Fruit fly (Drosophila melanogaster) whole organism, adult: ENCODE results near the gene FeCH.

Source experiments
- CG11617 ChIP-seq: fragments of 200-800 bp; sonication (Bioruptor generic); optimal IDR thresholded peaks from 2 replicates; lab custom pipeline; 2017; ENCODE audit warnings: mild to moderate bottlenecking, missing biosample characterization, missing genetic modification reagents, missing genetic modification characterization
- CG12768 ChIP-seq: fragments of 200-800 bp; sonication (Bioruptor generic); optimal IDR thresholded peaks from 2 replicates; lab custom pipeline; 2017; ENCODE audit warnings: missing biosample characterization, missing genetic modification characterization, mild to moderate bottlenecking, moderate library complexity, missing genetic modification reagents
- CG14711 ChIP-seq: fragments of 200-800 bp; sonication (Bioruptor generic); optimal IDR thresholded peaks from 2 replicates; lab custom pipeline; 2018; ENCODE audit warnings: missing biosample characterization, mild to moderate bottlenecking, missing genetic modification characterization, moderate library complexity
- CG1620 ChIP-seq: fragments of 200-800 bp; sonication (Bioruptor generic); optimal IDR thresholded peaks from 2 replicates; lab custom pipeline; 2016; ENCODE audit warnings: missing biosample characterization, missing genetic modification characterization
- CG33017 ChIP-seq: fragments of 200-800 bp; sonication (Bioruptor generic); optimal IDR thresholded peaks from 2 replicates; lab custom pipeline; 2018; ENCODE audit warnings: missing biosample characterization, mild to moderate bottlenecking, missing genetic modification characterization, moderate library complexity
- CG5204 ChIP-seq: fragments of 200-800 bp; sonication (Bioruptor generic); optimal IDR thresholded peaks from 2 replicates; lab custom pipeline; 2016; ENCODE audit warnings: missing biosample characterization, missing genetic modification characterization
- CG7045 ChIP-seq: fragments of 200-800 bp; sonication (Bioruptor generic); optimal IDR thresholded peaks from 2 replicates; lab custom pipeline; 2017; ENCODE audit warnings: missing biosample characterization, mild to moderate bottlenecking, missing genetic modification characterization
- CG7101 ChIP-seq: fragments of 200-800 bp; sonication (Bioruptor generic); optimal IDR thresholded peaks from 2 replicates; lab custom pipeline; 2018; ENCODE audit warnings: missing biosample characterization, mild to moderate bottlenecking, missing genetic modification characterization, moderate library complexity
- Clk ChIP-seq: fragments of 200-800 bp; sonication (Bioruptor generic); optimal IDR thresholded peaks from 2 replicates; lab custom pipeline; 2017; ENCODE audit warnings: missing biosample characterization, missing genetic modification characterization
- Crg-1 ChIP-seq: fragments of 200-800 bp; sonication (Bioruptor generic); optimal IDR thresholded peaks from 2 replicates; lab custom pipeline; 2016; ENCODE audit warnings: missing biosample characterization, missing genetic modification characterization
- Hr96 ChIP-seq: fragments of 200-800 bp; sonication (Bioruptor generic); optimal IDR thresholded peaks from 2 replicates; lab custom pipeline; 2016; ENCODE audit warnings: missing biosample characterization, missing genetic modification characterization
- Mnt ChIP-seq: fragments of 200-800 bp; sonication (Bioruptor generic); optimal IDR thresholded peaks from 2 replicates; lab custom pipeline; 2016; ENCODE audit warnings: missing biosample characterization, mild to moderate bottlenecking, missing genetic modification characterization
- bab1 ChIP-seq: fragments of 200-800 bp; sonication (Bioruptor generic); optimal IDR thresholded peaks from 3 replicates; lab custom pipeline; 2019; ENCODE audit warnings: missing biosample characterization, mild to moderate bottlenecking, missing genetic modification characterization, moderate library complexity
- cic ChIP-seq: fragments of 200-800 bp; sonication (Bioruptor generic); optimal IDR thresholded peaks from 2 replicates; lab custom pipeline; 2017; ENCODE audit warnings: missing biosample characterization, mild to moderate bottlenecking, missing genetic modification characterization, moderate library complexity
- cnc ChIP-seq, 2 experiments: fragments of >200 bp; optimal IDR thresholded peaks; 2 replicates each; lab custom pipeline; 2017
- kay ChIP-seq: fragments of 200-800 bp; sonication (Bioruptor generic); peaks from one replicate; lab custom pipeline; 2016; ENCODE audit warnings: missing biosample characterization, missing genetic modification characterization, borderline replicate concordance
- ovo ChIP-seq: fragments of 200-800 bp; sonication (Bioruptor generic); optimal IDR thresholded peaks from 2 replicates; lab custom pipeline; 2016; ENCODE audit warnings: missing biosample characterization, missing genetic modification characterization
- pad ChIP-seq: fragments of 200-800 bp; sonication (Bioruptor generic); optimal IDR thresholded peaks from 3 replicates; lab custom pipeline; 2017; ENCODE audit warnings: missing biosample characterization, missing genetic modification characterization, mild to moderate bottlenecking, moderate library complexity, missing genetic modification reagents
- tj ChIP-seq: fragments of 200-800 bp; sonication (Bioruptor generic); optimal IDR thresholded peaks from 3 replicates; lab custom pipeline; 2017; ENCODE audit warnings: missing biosample characterization, mild to moderate bottlenecking, missing genetic modification characterization, moderate library complexity
- toe ChIP-seq: fragments of 200-800 bp; sonication (Bioruptor generic); optimal IDR thresholded peaks from 2 replicates; lab custom pipeline; 2016; ENCODE audit warnings: missing biosample characterization, missing genetic modification characterization

Gene FeCH

DNA sequence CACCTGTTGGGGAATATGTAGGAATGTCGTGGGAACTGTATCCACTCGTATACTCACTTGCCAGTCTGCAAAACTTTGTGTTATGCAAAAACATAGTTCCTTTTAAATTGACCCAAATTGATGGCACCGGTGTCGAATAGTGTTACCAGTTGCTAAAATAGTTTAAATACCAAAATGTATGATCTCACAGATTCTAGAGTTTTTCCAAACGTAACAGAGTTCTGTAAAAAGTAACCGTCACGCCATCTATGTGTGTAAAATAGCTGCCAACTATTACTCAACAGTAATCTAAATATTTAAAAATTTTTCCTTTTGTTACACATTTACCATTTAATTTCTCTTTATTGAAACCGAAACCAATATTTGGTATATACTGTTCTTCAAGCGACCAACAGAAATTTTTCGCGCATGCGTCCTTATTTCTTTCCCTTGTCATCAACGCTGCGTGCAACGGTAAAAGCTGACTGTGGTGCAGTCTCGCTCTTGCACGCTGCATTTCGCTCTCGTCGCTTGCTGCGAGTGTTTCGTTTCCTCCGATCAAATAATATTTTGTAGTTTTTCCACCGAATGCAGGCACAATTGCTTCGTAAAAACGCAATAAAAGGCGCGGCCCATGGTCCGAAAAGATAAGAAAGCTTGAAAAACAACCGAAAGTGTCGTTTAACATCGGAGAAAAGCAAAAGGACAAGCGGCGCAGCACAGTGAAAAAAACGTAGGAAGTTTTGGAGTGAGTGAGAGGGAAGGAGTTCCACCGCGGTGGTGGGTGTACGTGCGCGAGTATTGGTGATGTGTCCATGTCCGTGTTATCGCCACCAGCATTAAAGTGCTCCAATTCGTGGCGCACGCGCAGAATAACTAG lies at the start of gene FeCH, which contains the start of gene RhoGAP100F:
TSS of gene FeCH (minus strand) at position 180 of the 859 bp plus-strand sequence.
TSS of gene RhoGAP100F (plus strand) at position 493 of the 859 bp plus-strand sequence.
- no peak for TF ChIP-seq CG11617 (GFP tag; lab: Kevin White, UChicago)
- TF ChIP-seq Hr96 = peak; percentile 11
- TF ChIP-seq CG7045 (GFP tag; lab: Kevin White, UChicago) = no peak
- TF ChIP-seq pad = peak; percentile 4
- TF ChIP-seq CG12768 (GFP tag; lab: Kevin White, UChicago) = no peak

DNA sequence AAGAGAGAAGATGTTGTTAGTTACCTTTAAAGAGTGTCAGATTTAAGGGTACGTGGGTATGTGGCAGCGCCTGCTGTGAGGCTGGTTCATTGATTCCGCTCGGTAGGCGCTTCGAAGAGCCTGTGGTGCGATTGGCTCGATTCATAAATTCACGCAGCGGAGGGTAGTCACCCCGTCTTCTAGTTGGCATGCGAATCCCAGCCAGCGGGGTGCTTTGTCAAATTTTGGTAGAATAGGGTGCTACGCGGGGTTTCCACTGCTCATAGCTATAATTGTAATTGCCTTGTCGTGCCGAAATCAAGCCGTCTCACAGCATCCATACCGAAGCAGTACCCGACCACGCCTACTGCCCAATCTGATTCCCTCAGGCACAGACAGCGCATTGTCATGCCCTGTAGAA lies 40.1 kb upstream of the FeCH start:
- TF ChIP-seq Mnt = no peak
- no peak for TF ChIP-seq tj (GFP tag; lab: Kevin White, UChicago)
- no peak for TF ChIP-seq CG12768 (GFP tag; lab: Kevin White, UChicago)
- no peak for TF ChIP-seq cnc (optimal IDR thresholded peaks at IDR 0.05; lab: Kevin White, UChicago)
- no peak for TF ChIP-seq CG11617 (GFP tag; lab: Kevin White, UChicago)
- no peak for TF ChIP-seq CG7101 (tag; lab: Kevin White, UChicago)
- no peak for TF ChIP-seq cic (GFP tag; lab: Kevin White, UChicago)
- TF ChIP-seq bab1 = no peak
- no peak for TF ChIP-seq CG1620
- TF ChIP-seq CG14711 (tag; lab: Kevin White, UChicago) = no peak
- TF ChIP-seq kay (GFP tag; lab: Kevin White, UChicago) = no peak
- no peak for TF ChIP-seq CG33017 (tag; lab: Kevin White, UChicago)
- no peak for TF ChIP-seq CG5204 (GFP tag; lab: Kevin White, UChicago)
- no peak for TF ChIP-seq toe
- no peak for TF ChIP-seq Crg-1
- no peak for TF ChIP-seq ovo (GFP tag; lab: Kevin White, UChicago)
- no peak for TF ChIP-seq pad
- TF ChIP-seq Hr96 = no peak
- TF ChIP-seq Clk = no peak

DNA sequence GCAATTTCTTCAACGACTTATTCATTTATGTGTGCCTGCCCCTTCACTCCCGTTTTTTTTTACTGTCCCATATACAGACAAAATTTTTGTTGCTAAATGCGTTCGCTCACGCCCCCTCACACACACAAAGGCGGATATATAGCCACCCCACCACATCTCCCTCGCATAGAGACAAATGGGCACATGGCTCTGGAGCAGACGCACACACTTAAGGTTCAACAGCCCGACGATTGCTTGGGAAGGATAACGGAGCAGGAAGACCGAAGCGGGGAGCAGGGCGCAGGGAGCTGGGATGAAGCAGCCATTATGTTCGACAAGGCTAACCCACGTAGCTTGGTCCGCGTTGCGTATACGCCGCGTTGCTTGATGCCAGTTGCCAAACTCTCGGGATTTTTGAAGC lies 14.3 kb upstream of the FeCH start:
- TF ChIP-seq CG1620 (no peak), ovo (GFP tag; lab: Kevin White, UChicago) (no peak), CG12768 (GFP tag; lab: Kevin White, UChicago) (no peak), kay (GFP tag; lab: Kevin White, UChicago) (no peak), CG7101 (tag; lab: Kevin White, UChicago) (no peak), CG33017 (tag; lab: Kevin White, UChicago) (no peak), Crg-1 (no peak), CG7045 (GFP tag; lab: Kevin White, UChicago) (no peak), CG5204 (GFP tag; lab: Kevin White, UChicago) (no peak), Hr96 (no peak), Mnt (no peak)

- no peak for TF ChIP-seq CG12768 (GFP tag; lab: Kevin White, UChicago)
- TF ChIP-seq toe = no peak
- TF ChIP-seq CG33017 (tag; lab: Kevin White, UChicago) = no peak
- no peak for TF ChIP-seq bab1
- TF ChIP-seq CG7101 (tag; lab: Kevin White, UChicago) = no peak
Observed at dm6 chr3R:31825571-31826068, 13.5 kb upstream of the FeCH start.

- TF ChIP-seq bab1 (no peak), CG12768 (GFP tag; lab: Kevin White, UChicago) (no peak), ovo (GFP tag; lab: Kevin White, UChicago) (no peak)
Observed at dm6 chr3R:31824200-31824599, 12.1 kb upstream of the FeCH start.

DNA sequence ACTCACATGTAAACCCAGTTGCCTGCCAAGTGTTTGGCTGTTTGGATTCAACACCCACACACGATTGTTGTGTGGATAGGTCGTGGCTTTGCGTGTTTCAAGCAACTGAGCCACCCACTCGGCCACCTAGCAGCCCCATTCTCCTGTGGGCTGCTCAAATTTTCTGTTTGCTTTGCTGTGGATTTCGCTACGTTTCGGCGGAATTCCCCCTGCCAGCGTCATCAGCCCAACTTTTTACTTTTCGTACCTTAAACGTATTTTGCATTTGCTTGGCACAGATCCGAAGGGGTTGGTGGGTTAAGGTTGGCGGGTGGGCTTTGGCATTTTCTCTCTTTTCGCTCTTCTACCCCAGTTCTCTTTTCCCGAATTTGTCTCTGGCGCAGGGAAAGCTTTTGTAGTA lies 10.4 kb upstream of the FeCH start:
- TF ChIP-seq CG7045 (GFP tag; lab: Kevin White, UChicago) (no peak), CG1620 (no peak), Crg-1 (no peak), pad (no peak), cic (GFP tag; lab: Kevin White, UChicago) (no peak), kay (GFP tag; lab: Kevin White, UChicago) (no peak), CG14711 (tag; lab: Kevin White, UChicago) (no peak), CG11617 (GFP tag; lab: Kevin White, UChicago) (no peak), CG33017 (tag; lab: Kevin White, UChicago) (no peak), Clk (no peak), CG5204 (GFP tag; lab: Kevin White, UChicago) (no peak), bab1 (no peak), toe (no peak), ovo (GFP tag; lab: Kevin White, UChicago) (no peak), CG12768 (GFP tag; lab: Kevin White, UChicago) (no peak), Hr96 (no peak), Mnt (no peak), tj (GFP tag; lab: Kevin White, UChicago) (no peak)

DNA sequence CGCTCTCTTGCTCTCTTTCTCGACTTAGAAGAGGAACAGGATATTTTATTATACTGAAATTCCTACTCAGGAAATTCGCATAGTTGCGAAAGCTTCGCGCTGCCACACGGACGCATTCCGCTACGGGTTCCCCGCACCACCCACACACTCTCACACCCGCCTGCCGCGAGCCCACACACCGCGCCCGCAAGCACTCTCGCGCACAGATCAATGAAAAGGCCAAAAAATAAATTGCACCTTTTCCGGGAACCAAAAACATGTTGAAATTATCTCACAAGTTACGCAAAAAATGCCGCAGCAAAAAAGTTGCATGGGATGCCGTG lies 841 bp upstream of the FeCH start:
- no peak for TF ChIP-seq CG1620
- no peak for TF ChIP-seq Mnt
- no peak for TF ChIP-seq cnc (optimal IDR thresholded peaks at IDR 0.05; lab: Kevin White, UChicago)
- no peak for TF ChIP-seq cic (GFP tag; lab: Kevin White, UChicago)
- no peak for TF ChIP-seq CG7101 (tag; lab: Kevin White, UChicago)
- TF ChIP-seq Crg-1 = no peak
- no peak for TF ChIP-seq tj (GFP tag; lab: Kevin White, UChicago)
- TF ChIP-seq Hr96 = no peak
